Fruit fly (Drosophila melanogaster) whole organism, pupa: ENCODE results near the gene CG12106.

ENCODE experiments used
- CG10348 ChIP-seq: fragments of 200-800 bp; sonication (Bioruptor generic); IDR thresholded peaks from 2 replicates; pipeline ENCODE4 v1.3.6; 2022; ENCODE audit warnings: missing biosample characterization, missing genetic modification characterization
- CG13204 ChIP-seq: fragments of 200-800 bp; sonication (Bioruptor generic); optimal IDR thresholded peaks from 2 replicates; lab custom pipeline; 2018; ENCODE audit warnings: missing biosample characterization, mild to moderate bottlenecking, missing genetic modification characterization, moderate library complexity
- CG32121 ChIP-seq: fragments of 200-800 bp; sonication (Bioruptor generic); IDR thresholded peaks from 2 replicates; pipeline ENCODE4 v1.3.6; 2022; ENCODE audit warnings: missing biosample characterization, missing genetic modification characterization
- CG8159 ChIP-seq: fragments of 200-800 bp; sonication (Bioruptor generic); optimal IDR thresholded peaks from 3 replicates; lab custom pipeline; 2018; ENCODE audit warnings: missing biosample characterization, mild to moderate bottlenecking, missing genetic modification characterization, moderate library complexity
- Ets98B ChIP-seq: fragments of 200-800 bp; sonication (Bioruptor generic); IDR thresholded peaks from 2 replicates; pipeline ENCODE4 v1.3.6; 2022; ENCODE audit warnings: missing biosample characterization, missing genetic modification characterization

DNA sequence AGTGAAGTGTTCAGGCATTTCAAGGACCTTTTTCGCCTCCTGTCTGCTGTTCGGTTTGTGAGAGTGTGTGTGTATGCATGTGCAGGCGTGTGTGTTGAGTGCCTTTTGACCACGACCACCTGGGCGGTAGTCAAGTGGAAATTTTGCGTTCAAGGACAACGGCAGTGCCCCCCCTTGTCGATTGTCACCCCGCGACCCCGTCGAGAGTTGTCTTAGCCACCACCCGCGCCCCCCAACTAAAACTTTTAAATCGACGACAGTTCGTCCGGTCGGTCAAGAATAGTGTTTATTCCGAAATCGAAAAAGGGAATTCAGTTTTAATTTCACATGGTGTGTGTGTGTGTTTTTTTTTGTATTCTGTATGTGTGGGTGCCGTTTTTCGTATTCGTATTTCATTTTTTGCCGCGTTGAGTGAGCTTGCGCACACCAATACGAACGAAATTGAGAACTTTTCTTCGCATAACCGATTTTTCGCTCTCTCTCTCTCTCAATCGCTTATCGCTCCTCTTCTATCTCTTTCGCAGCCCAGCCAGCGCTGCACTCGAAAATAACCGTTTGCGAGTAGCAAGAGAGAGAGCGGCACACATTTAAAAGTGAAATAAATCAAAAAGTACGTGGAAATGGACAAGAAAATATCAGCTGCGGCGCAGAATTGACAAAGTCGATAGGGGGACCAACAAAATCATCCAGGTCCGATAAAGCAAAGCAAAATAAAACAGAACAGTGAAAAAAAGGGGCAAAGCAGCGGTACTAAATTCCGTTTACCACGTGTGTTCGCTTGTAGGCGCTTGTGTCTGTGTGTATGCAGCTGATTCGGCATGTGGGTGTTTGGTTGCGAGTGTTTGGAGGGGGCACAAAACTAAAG lies 29.8 kb upstream of the CG12106 start:
- no peak for TF ChIP-seq CG10348 (GFP tag; lab: Robert Waterston, UW)
- TF ChIP-seq CG32121 (GFP tag; lab: Robert Waterston, UW), result peak; percentile 57; the same call in 1 of the 2 replicates
- no peak for TF ChIP-seq CG13204 (GFP tag; lab: Kevin White, UChicago)
- TF ChIP-seq Ets98B (GFP tag; lab: Robert Waterston, UW), result peak; percentile 65
- TF ChIP-seq CG8159, result peak; percentile 33
